Fruit fly (Drosophila melanogaster): Measurements from ENCODE around the gene CG17375.

CG17375 gene

dm6 chr2L:6818357-6818756 is 12.8 kb upstream of the CG17375 start (continued):
- TF ChIP-seq Tbp (GFP tag; optimal IDR thresholded peaks at IDR 0.05) (no peak), shn (GFP tag; optimal IDR thresholded peaks at IDR 0.05) (no peak), Awh (GFP tag; IDR thresholded peaks at IDR 0.05) (no peak), Doc2 (GFP tag; IDR thresholded peaks at IDR 0.05) (no peak), Myb (GFP tag; optimal IDR thresholded peaks at IDR 0.05) (no peak), Abd-B (GFP tag; optimal IDR thresholded peaks at IDR 0.05) (no peak), CG14710 (tag; optimal IDR thresholded peaks at IDR 0.05) (peak; percentile 21), jigr1 (GFP tag; IDR thresholded peaks at IDR 0.05) (no peak), Rfx (GFP tag; IDR thresholded peaks at IDR 0.05) (no peak), CG12659 (GFP tag; optimal IDR thresholded peaks at IDR 0.05) (no peak), ase (GFP tag; IDR thresholded peaks at IDR 0.05) (no peak), chinmo (GFP tag; IDR thresholded peaks at IDR 0.05; ENCODE audit: partially characterized antibody) (no peak), CG16815 (GFP tag; optimal IDR thresholded peaks at IDR 0.05) (no peak), Nf-YA (GFP tag; IDR thresholded peaks at IDR 0.05) (no peak), fd102C (GFP tag; optimal IDR thresholded peaks at IDR 0.05) (peak; percentile 44), CG7839 (tag; optimal IDR thresholded peaks at IDR 0.05) (no peak), Sox102F (GFP tag; optimal IDR thresholded peaks at IDR 0.05) (no peak), Side (GFP tag; optimal IDR thresholded peaks at IDR 0.05) (peak; percentile 8), corto (GFP tag; optimal IDR thresholded peaks at IDR 0.05) (no peak), E2f2 (GFP tag; IDR thresholded peaks at IDR 0.05) (no peak), Hr78 (GFP tag; optimal IDR thresholded peaks at IDR 0.05) (no peak), Lpt (GFP tag; optimal IDR thresholded peaks at IDR 0.05) (no peak), CG3726 (GFP tag; IDR thresholded peaks at IDR 0.05) (no peak), CG32532 (GFP tag; IDR thresholded peaks at IDR 0.05) (no peak), tio (GFP tag; optimal IDR thresholded peaks at IDR 0.05) (no peak), D19A (tag; optimal IDR thresholded peaks at IDR 0.05) (peak; percentile 6), CG30020 (tag; optimal IDR thresholded peaks at IDR 0.05) (no peak), CG10565 (GFP tag; optimal IDR thresholded peaks at IDR 0.05) (no peak), CG4707 (GFP tag; optimal IDR thresholded peaks at IDR 0.05) (peak; percentile 44), gro (GFP tag; optimal IDR thresholded peaks at IDR 0.05) (no peak), CG11504 (tag; optimal IDR thresholded peaks at IDR 0.05) (no peak), CG6272 (GFP tag; IDR thresholded peaks at IDR 0.05) (no peak), CG10979 (tag; optimal IDR thresholded peaks at IDR 0.05) (peak; percentile 22), dmrt11E (tag; optimal IDR thresholded peaks at IDR 0.05) (peak; percentile 47), onecut (GFP tag; IDR thresholded peaks at IDR 0.05) (no peak), CG18764 (GFP tag; optimal IDR thresholded peaks at IDR 0.05) (no peak), so (GFP tag; IDR thresholded peaks at IDR 0.05) (no peak), CG2712 (tag; optimal IDR thresholded peaks at IDR 0.05) (peak; percentile 7), sisA (GFP tag; IDR thresholded peaks at IDR 0.05) (no peak), ttk (GFP tag; IDR thresholded peaks at IDR 0.05) (no peak), CG16813 (GFP tag; IDR thresholded peaks at IDR 0.05; ENCODE audit: partially characterized antibody) (no peak), nerfin-1 (tag; optimal IDR thresholded peaks at IDR 0.05) (no peak), sima (GFP tag; optimal IDR thresholded peaks at IDR 0.05) (no peak), CG31224 (GFP tag; IDR thresholded peaks at IDR 0.05) (no peak), Hmx (GFP tag; optimal IDR thresholded peaks at IDR 0.05) (no peak), sna (GFP tag; IDR thresholded peaks at IDR 0.05; ENCODE audit: partially characterized antibody) (no peak), cwo (GFP tag; optimal IDR thresholded peaks at IDR 0.05) (no peak), Nf-YB (GFP tag; optimal IDR thresholded peaks at IDR 0.05) (no peak), CG1603 (tag; optimal IDR thresholded peaks at IDR 0.05) (peak; percentile 41), Sry-δ (GFP tag; optimal IDR thresholded peaks at IDR 0.05) (no peak), ERR (GFP tag; optimal IDR thresholded peaks at IDR 0.05) (no peak), inv (GFP tag; IDR thresholded peaks at IDR 0.05; ENCODE audit: partially characterized antibody) (no peak)
